Worm (Caenorhabditis elegans) whole organism, L4/young adult: ENCODE results near the gene srh-3.

Experiments used
- W03F9.2 ChIP-seq: fragments of 150-350 bp; optimal IDR thresholded peaks from 2 replicates; lab custom pipeline; 2014; ENCODE audit warnings: missing biosample characterization, missing genetic modification characterization
- dao-5 ChIP-seq: sonication (generic microtip); optimal IDR thresholded peaks from 2 replicates; lab custom pipeline; 2016; ENCODE audit warnings: missing genotype, missing genetic modification characterization, moderate library complexity, missing compliant biosample characterization

DNA sequence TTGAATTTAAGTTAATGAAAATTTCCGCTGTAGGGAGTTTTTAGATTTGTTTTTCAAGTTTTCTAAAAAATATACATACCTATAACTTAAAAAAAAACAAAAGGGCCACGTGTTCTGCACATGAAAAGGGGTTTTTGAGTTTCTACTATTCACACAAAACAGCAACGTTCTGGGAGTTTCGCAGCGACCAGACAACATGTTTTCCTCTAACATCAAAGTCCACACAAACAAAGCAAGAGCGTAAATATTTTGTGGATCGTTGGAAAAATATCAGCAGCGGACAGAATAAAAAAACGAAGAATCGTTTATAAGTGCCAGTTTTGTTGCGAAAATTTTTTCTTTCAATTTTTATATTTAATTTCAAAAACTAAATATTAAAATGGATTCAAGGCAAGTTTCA lies 38.5 kb upstream of the srh-3 start, which contains the start of gene alh-2:
- TF ChIP-seq dao-5 (tag; lab: Kevin White, UChicago) (no peak), W03F9.2 (tag; lab: Kevin White, UChicago) (no peak)
